Worm (Caenorhabditis elegans): ENCODE data around the gene Y34B4A.2.

DNA sequence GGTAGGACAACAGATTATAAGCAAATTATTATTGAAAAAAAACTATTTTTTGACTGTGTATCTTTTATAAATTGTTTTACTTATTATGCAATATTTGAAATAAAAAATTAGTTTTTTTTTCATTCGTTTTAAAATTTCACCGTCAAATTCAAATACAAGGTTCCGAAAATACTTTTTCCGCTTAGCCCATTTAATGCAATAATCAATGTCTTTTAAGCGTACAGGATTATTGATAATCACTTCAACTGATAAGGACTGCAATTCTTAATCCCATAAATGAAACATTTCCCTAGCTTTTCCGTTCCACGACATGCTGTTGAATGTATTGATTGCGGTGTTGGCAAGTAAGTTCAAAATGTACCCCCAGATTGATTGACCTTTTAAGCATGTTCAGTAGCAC lies 22.3 kb upstream of the Y34B4A.2 start, which contains the start of gene nspg-12:
- TF ChIP-seq K12H6.12 (tag; optimal IDR thresholded peaks at IDR 0.05) (no peak), xnd-1 (tag; optimal IDR thresholded peaks at IDR 0.05) (no peak), snpc-4 (GFP tag; optimal IDR thresholded peaks at IDR 0.05) (no peak), snpc-4 (tag; optimal IDR thresholded peaks at IDR 0.05) (no peak), F55B11.4 (tag; optimal IDR thresholded peaks at IDR 0.05; ENCODE audit: borderline replicate concordance, insufficient read depth) (no peak)
